Fruit fly (Drosophila melanogaster): ENCODE measurements around the gene CG34427.

DNA sequence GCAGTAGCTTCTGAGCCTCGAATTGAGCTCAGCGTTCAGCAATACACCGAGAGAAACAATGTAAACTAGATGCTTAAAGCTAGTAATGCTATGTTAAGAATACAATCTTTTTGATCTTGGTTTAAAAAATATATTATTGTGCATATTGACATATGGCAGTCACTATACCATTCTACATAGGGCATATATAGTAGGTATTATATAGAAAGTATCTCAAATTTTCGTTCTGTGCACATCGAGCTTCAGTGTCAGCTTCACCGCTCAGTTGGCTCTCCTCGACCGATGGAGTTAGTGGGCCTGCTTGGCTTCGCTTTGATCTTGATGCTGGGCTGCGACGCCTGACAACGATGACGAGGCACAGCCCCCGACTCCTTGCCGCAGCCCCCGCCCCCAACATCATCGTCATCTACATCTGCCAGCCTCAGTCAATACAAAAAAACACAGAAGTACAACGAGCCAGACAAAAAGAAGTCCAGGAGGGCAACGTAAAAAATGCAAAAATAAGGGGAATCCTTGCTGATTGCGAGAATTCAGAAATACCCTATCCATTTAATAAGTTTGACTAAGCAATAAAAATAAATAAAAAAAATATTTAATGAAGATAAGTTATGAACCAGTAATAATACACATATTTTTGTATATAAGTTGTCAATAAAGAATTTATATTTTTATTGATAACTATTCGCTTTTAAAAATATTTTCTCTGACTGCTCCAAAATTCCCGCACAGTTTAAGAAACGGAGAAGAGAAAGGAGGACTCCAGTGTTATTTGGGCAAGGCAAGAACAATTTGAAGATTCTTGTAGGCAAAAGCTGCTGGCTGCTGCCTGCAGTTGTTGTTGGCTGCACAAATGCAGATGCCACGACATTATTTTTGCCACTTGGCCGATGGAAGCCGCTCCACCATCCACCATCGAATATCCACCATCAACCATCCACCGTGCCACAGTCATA lies 17.4 kb downstream of the CG34427 start:
- TF ChIP-seq CG10348 (GFP tag; IDR thresholded peaks at IDR 0.05) (no peak), CG14655 (GFP tag; optimal IDR thresholded peaks at IDR 0.05) (peak; percentile 81), CG13204 (GFP tag; optimal IDR thresholded peaks at IDR 0.05) (peak; percentile 90), CG9948 (tag; optimal IDR thresholded peaks at IDR 0.05) (peak; percentile 93), CG8159 (tag; optimal IDR thresholded peaks at IDR 0.05) (peak; percentile 91), CG4496 (GFP tag; IDR thresholded peaks at IDR 0.05) (peak; percentile 92), EcR (GFP tag; optimal IDR thresholded peaks at IDR 0.05) (peak; percentile 56)
